Fruit fly (Drosophila melanogaster): ENCODE measurements around the gene inaF-D.
A peak's percentile ranks its signal among the peaks of the same experiment; 100 is the strongest.

The inaF-D gene

dm6 chrX:11681558-11682551, 47.0 kb downstream of the inaF-D start (continued):
- no peak for TF ChIP-seq CG11696 (GFP tag; IDR thresholded peaks at IDR 0.05)
- peak; percentile 53; the same call in 1 of the 2 replicates for TF ChIP-seq CG14441 (GFP tag; IDR thresholded peaks at IDR 0.05)
- TF ChIP-seq tx (GFP tag; optimal IDR thresholded peaks at IDR 0.05), result peak; percentile 71
- no peak for TF ChIP-seq Neu2 (GFP tag; optimal IDR thresholded peaks at IDR 0.05; ENCODE audit: borderline replicate concordance)
- TF ChIP-seq dan (GFP tag; IDR thresholded peaks at IDR 0.05), result no peak
- peak; percentile 73 for TF ChIP-seq ind (GFP tag; optimal IDR thresholded peaks at IDR 0.05)
- peak; percentile 27 for TF ChIP-seq CG33213 (GFP tag; optimal IDR thresholded peaks at IDR 0.05)

- TF ChIP-seq row (GFP tag; IDR thresholded peaks at IDR 0.05) (0 out of 3 replicates have a peak, but pooled peaks have one; percentile 10), D19A (tag; optimal IDR thresholded peaks at IDR 0.05) (peak; percentile 35), CG8089 (GFP tag; optimal IDR thresholded peaks at IDR 0.05) (no peak), ham (GFP tag; IDR thresholded peaks at IDR 0.05) (no peak), CG10274 (GFP tag; optimal IDR thresholded peaks at IDR 0.05) (peak; percentile 76)
These were observed 48.5 kb downstream of the inaF-D start for dm6 chrX:11680405-11680804.

- TF ChIP-seq CG8924 (tag; optimal IDR thresholded peaks at IDR 0.05) (peak; percentile 21), Trl (optimal IDR thresholded peaks at IDR 0.05) (peak in 1 of 2 experiments; percentile 13), Trl (GFP tag; optimal IDR thresholded peaks at IDR 0.05) (no peak), vvl (GFP tag; IDR thresholded peaks at IDR 0.05) (peak; percentile 8; the same call in 1 of the 2 replicates), ci (GFP tag; IDR thresholded peaks at IDR 0.05) (peak; percentile 7; the same call in 1 of the 3 replicates), MBD-R2 (GFP tag; IDR thresholded peaks at IDR 0.05) (peak; percentile 26; the same call in 1 of the 2 replicates), Med (GFP tag) (peak; percentile 44), Deaf1 (tag; optimal IDR thresholded peaks at IDR 0.05) (peak; percentile 67), pros (GFP tag; optimal IDR thresholded peaks at IDR 0.05) (peak; percentile 0), grn (GFP tag; optimal IDR thresholded peaks at IDR 0.05) (no peak), onecut (GFP tag; IDR thresholded peaks at IDR 0.05) (peak; percentile 98), cg (GFP tag; optimal IDR thresholded peaks at IDR 0.05) (peak; percentile 83), CG14860 (GFP tag; IDR thresholded peaks at IDR 0.05; ENCODE audit: partially characterized antibody) (no peak), tx (GFP tag; optimal IDR thresholded peaks at IDR 0.05) (no peak), nom (GFP tag; optimal IDR thresholded peaks at IDR 0.05) (peak; percentile 25), bbx (GFP tag; IDR thresholded peaks at IDR 0.05; ENCODE audit: partially characterized antibody) (0 out of 2 replicates have a peak, but pooled peaks have one; percentile 16), E2f2 (GFP tag; IDR thresholded peaks at IDR 0.05) (no peak), Dref (GFP tag; IDR thresholded peaks at IDR 0.05) (0 out of 2 replicates have a peak, but pooled peaks have one; percentile 22)
These were observed 49.4 kb downstream of the inaF-D start for dm6 chrX:11679461-11679860.

- peak; percentile 60 for TF ChIP-seq esg (GFP tag; conservative IDR thresholded peaks at IDR 0.05)
- peak; percentile 2 for TF ChIP-seq NC2β (GFP tag; optimal IDR thresholded peaks at IDR 0.05)
- TF ChIP-seq CG2889 (GFP tag; IDR thresholded peaks at IDR 0.05), result no peak
- peak; percentile 44 for TF ChIP-seq CG16815 (GFP tag; optimal IDR thresholded peaks at IDR 0.05)
- no peak for TF ChIP-seq org-1 (GFP tag; optimal IDR thresholded peaks at IDR 0.05)
- TF ChIP-seq trem (tag; optimal IDR thresholded peaks at IDR 0.05), result peak; percentile 65
- peak; percentile 27 for TF ChIP-seq fd3F (GFP tag; optimal IDR thresholded peaks at IDR 0.05)
- peak; percentile 75 for TF ChIP-seq NfI (GFP tag; optimal IDR thresholded peaks at IDR 0.05)
- no peak for TF ChIP-seq CG2678 (tag; optimal IDR thresholded peaks at IDR 0.05)
- TF ChIP-seq CG1647 (GFP tag; optimal IDR thresholded peaks at IDR 0.05), result peak; percentile 49
- TF ChIP-seq MESR4 (GFP tag; optimal IDR thresholded peaks at IDR 0.05), result no peak
- TF ChIP-seq ac (GFP tag; optimal IDR thresholded peaks at IDR 0.05), result no peak
- peak; percentile 84 for TF ChIP-seq CG14710 (tag; optimal IDR thresholded peaks at IDR 0.05)
- peak; percentile 54; the same call in 1 of the 2 replicates for TF ChIP-seq inv (GFP tag; IDR thresholded peaks at IDR 0.05; ENCODE audit: partially characterized antibody)
- peak; percentile 73 for TF ChIP-seq CG3847 (GFP tag; IDR thresholded peaks at IDR 0.05)
- TF ChIP-seq mam (GFP tag; optimal IDR thresholded peaks at IDR 0.05), result peak; percentile 46
These were observed 50.3 kb downstream of the inaF-D start, which contains the start of the genes Vlet and bif for dm6 chrX:11678539-11679040. Vlet (minus strand) TSS chrX:11678589. bif (plus strand) TSS chrX:11678970.

Measured in whole organism, embryonic.